Worm (Caenorhabditis elegans) whole organism, young adult: ENCODE results near the gene amx-1.
"Not testable (repeated sequence)": the region's sequence is repeated elsewhere in the genome, so short reads cannot be mapped to it uniquely, and the experiment has no call there.

Source experiments
- C06A6.2 ChIP-seq: fragments of 200-800 bp; sonication (Bioruptor generic); conservative IDR thresholded peaks from 2 replicates; pipeline ENCODE4 v1.3.6; 2022; ENCODE audit warnings: missing genetic modification characterization, missing compliant biosample characterization
- F37B4.10 ChIP-seq: fragments of 200-800 bp; sonication (Bioruptor generic); IDR thresholded peaks from 2 replicates; pipeline ENCODE4 v1.3.6; 2022; ENCODE audit warnings: missing genetic modification characterization, missing compliant biosample characterization
- F49E8.2 ChIP-seq: sonication (generic microtip); optimal IDR thresholded peaks from 3 replicates; lab custom pipeline; 2017; ENCODE audit warnings: missing genetic modification characterization, mild to moderate bottlenecking, missing compliant biosample characterization, antibody characterized with exemption, moderate library complexity; ENCODE audit not compliant: insufficient read depth
- efl-1 ChIP-seq: fragments of 150-350 bp; optimal IDR thresholded peaks from 2 replicates; lab custom pipeline; 2014; ENCODE audit warnings: missing biosample characterization, missing genetic modification reagents, missing genetic modification characterization
- ekl-4 ChIP-seq: fragments of 200-800 bp; sonication (Bioruptor generic); IDR thresholded peaks from 2 replicates; pipeline ENCODE4 v1.3.6; 2022; ENCODE audit warnings: missing genetic modification reagents, missing genetic modification characterization, missing compliant biosample characterization
- him-1 ChIP-seq: sonication (generic microtip); optimal IDR thresholded peaks from 2 replicates; lab custom pipeline; 2016; ENCODE audit warnings: missing genotype, missing genetic modification reagents, missing genetic modification characterization, missing compliant biosample characterization
- nhr-179 ChIP-seq: sonication (generic microtip); optimal IDR thresholded peaks from 2 replicates; lab custom pipeline; 2016; ENCODE audit warnings: mild to moderate bottlenecking, missing genetic modification characterization, missing compliant biosample characterization
- repo-1 ChIP-seq: sonication (generic microtip); optimal IDR thresholded peaks from 2 replicates; lab custom pipeline; 2017; ENCODE audit warnings: mild to moderate bottlenecking, missing genetic modification characterization, missing compliant biosample characterization
- unc-62 ChIP-seq: fragments of 150-350 bp; optimal IDR thresholded peaks from 2 replicates; lab custom pipeline; 2014; ENCODE audit warnings: missing biosample characterization, missing genetic modification reagents, missing genetic modification characterization

ce11 chrIII:3840279-3840678 lies 18.1 kb downstream of the amx-1 start, which contains the start of gene C36A4.11:
- TF ChIP-seq F49E8.2 (tag; lab: Kevin White, UChicago); nhr-179 (tag; lab: Kevin White, UChicago); C06A6.2 (GFP tag; lab: Robert Waterston, UW); unc-62 (GFP tag; lab: Kevin White, UChicago); ekl-4 (GFP tag; lab: Robert Waterston, UW); him-1 (tag; lab: Kevin White, UChicago); F37B4.10 (GFP tag; lab: Robert Waterston, UW); efl-1 (GFP tag; lab: Kevin White, UChicago); repo-1: not testable (repeated sequence)
